Fruit fly (Drosophila melanogaster): ENCODE measurements around the gene Diap1.

Diap1 gene

DNA sequence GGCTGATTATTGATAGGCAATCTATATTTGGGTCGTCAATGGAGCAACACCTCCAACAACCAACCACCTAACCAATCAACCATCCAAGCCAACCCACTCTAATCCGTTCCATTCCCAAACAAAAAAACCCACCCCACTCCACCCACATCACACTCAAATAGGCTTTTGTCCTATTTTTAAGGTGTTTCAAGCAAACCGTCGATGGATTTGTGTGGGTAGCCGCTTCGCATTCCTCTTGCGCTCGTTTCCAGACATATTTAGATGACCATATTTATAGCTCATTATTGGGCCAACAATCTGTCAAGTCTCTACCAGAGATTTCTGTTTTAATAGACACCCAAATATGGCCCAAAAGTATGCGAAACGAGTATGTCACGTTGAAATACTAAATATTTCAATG, 52.6 kb downstream of the Diap1 start:
- TF ChIP-seq Met (GFP tag; optimal IDR thresholded peaks at IDR 0.05) = no peak
- TF ChIP-seq cyc (GFP tag; optimal IDR thresholded peaks at IDR 0.05) = no peak
- TF ChIP-seq Hr4 (GFP tag; optimal IDR thresholded peaks at IDR 0.05) = no peak
- TF ChIP-seq Lpt (GFP tag; optimal IDR thresholded peaks at IDR 0.05) = no peak
- no peak for TF ChIP-seq CG4318 (GFP tag; optimal IDR thresholded peaks at IDR 0.05)
- TF ChIP-seq CG16779 (tag; optimal IDR thresholded peaks at IDR 0.05) = no peak
- TF ChIP-seq CG32006 (GFP tag; optimal IDR thresholded peaks at IDR 0.05) = no peak
- no peak for TF ChIP-seq Blimp-1 (GFP tag; optimal IDR thresholded peaks at IDR 0.05)
- no peak for TF ChIP-seq eg (GFP tag; IDR thresholded peaks at IDR 0.05)

DNA sequence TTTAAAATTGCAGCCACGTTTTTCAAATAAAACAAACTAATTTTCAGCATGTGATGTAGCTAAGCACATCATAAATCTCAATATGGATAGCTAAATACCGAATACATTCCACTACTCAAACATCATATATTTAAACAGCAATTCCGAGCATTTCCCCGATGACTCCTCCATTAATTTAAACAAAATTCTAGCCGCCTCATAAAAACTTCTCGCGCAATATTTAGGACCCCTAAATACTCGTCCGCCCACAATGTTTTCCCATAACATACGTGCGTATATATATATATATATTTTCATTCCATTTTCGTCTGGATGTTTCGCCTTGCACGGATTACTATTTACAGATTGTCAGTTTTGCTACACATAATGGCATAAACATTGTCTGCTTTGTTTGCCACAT, 54.8 kb downstream of the Diap1 start:
- no peak for TF ChIP-seq fd85E (GFP tag; optimal IDR thresholded peaks at IDR 0.05)
- TF ChIP-seq CG7368 (GFP tag; optimal IDR thresholded peaks at IDR 0.05) = no peak
- no peak for TF ChIP-seq CG10669 (GFP tag; optimal IDR thresholded peaks at IDR 0.05)
- no peak for TF ChIP-seq ss (GFP tag; optimal IDR thresholded peaks at IDR 0.05)
- TF ChIP-seq dac (GFP tag; optimal IDR thresholded peaks at IDR 0.05) = no peak
- TF ChIP-seq CG16779 (tag; optimal IDR thresholded peaks at IDR 0.05) = no peak
- TF ChIP-seq Blimp-1 (GFP tag; optimal IDR thresholded peaks at IDR 0.05) = no peak
- TF ChIP-seq CG6163 (GFP tag; IDR thresholded peaks at IDR 0.05) = no peak
- TF ChIP-seq Lpt (GFP tag; optimal IDR thresholded peaks at IDR 0.05) = no peak
- no peak for TF ChIP-seq net (GFP tag; optimal IDR thresholded peaks at IDR 0.05)
- TF ChIP-seq CG1621 (tag; optimal IDR thresholded peaks at IDR 0.05) = no peak
- TF ChIP-seq lz (GFP tag; optimal IDR thresholded peaks at IDR 0.05) = no peak
- no peak for TF ChIP-seq CG6792 (GFP tag; optimal IDR thresholded peaks at IDR 0.05)
- no peak for TF ChIP-seq CG3032 (tag; optimal IDR thresholded peaks at IDR 0.05)
- TF ChIP-seq eg (GFP tag; IDR thresholded peaks at IDR 0.05) = no peak
